Fruit fly (Drosophila melanogaster) whole organism, embryonic: ENCODE data around the gene CG45072.

Source experiments
- Antp ChIP-seq: fragments of 200-800 bp; sonication (Bioruptor generic); optimal IDR thresholded peaks from 3 replicates; lab custom pipeline; 2016; ENCODE audit warnings: missing biosample characterization, missing genetic modification characterization
- C15 ChIP-seq: fragments of 200-800 bp; sonication (Bioruptor generic); IDR thresholded peaks from 3 replicates; pipeline ENCODE4 v1.3.6; 2022; ENCODE audit warnings: missing biosample characterization, missing genetic modification characterization
- CG10462 ChIP-seq: fragments of 200-800 bp; sonication (Bioruptor generic); optimal IDR thresholded peaks from 2 replicates; lab custom pipeline; 2016; ENCODE audit warnings: missing biosample characterization, missing genetic modification characterization
- CG10565 ChIP-seq: fragments of 200-800 bp; sonication (Bioruptor generic); optimal IDR thresholded peaks from 3 replicates; lab custom pipeline; 2016; ENCODE audit warnings: missing biosample characterization, mild to moderate bottlenecking, missing genetic modification characterization
- CG10979 ChIP-seq: fragments of 200-800 bp; sonication (Bioruptor generic); optimal IDR thresholded peaks from 2 replicates; lab custom pipeline; 2018; ENCODE audit warnings: missing biosample characterization, mild to moderate bottlenecking, missing genetic modification characterization, moderate library complexity
- CG11398 ChIP-seq: fragments of 200-800 bp; sonication (Bioruptor generic); optimal IDR thresholded peaks from 2 replicates; lab custom pipeline; 2016; ENCODE audit warnings: missing biosample characterization, missing genetic modification characterization
- CG11560 ChIP-seq: fragments of 200-800 bp; sonication (Bioruptor generic); IDR thresholded peaks from 3 replicates; pipeline ENCODE4 v1.3.6; 2022; ENCODE audit warnings: missing biosample characterization, missing genetic modification characterization
- CG12236 ChIP-seq: fragments of 200-800 bp; sonication (Bioruptor generic); optimal IDR thresholded peaks from 2 replicates; lab custom pipeline; 2016; ENCODE audit warnings: missing biosample characterization, missing genetic modification characterization
- CG12744 ChIP-seq: fragments of 200-800 bp; sonication (Bioruptor generic); optimal IDR thresholded peaks from 2 replicates; lab custom pipeline; 2016; ENCODE audit warnings: missing biosample characterization, missing genetic modification characterization
- CG13624 ChIP-seq: fragments of 200-800 bp; sonication (Bioruptor generic); optimal IDR thresholded peaks from 2 replicates; lab custom pipeline; 2016; ENCODE audit warnings: missing biosample characterization, missing genetic modification characterization
- CG14860 ChIP-seq: fragments of 200-800 bp; sonication (Bioruptor generic); IDR thresholded peaks from 3 replicates; pipeline ENCODE4 v1.3.6; 2022; ENCODE audit warnings: missing biosample characterization, missing genetic modification characterization; ENCODE audit not compliant: partially characterized antibody
- CG1602 ChIP-seq: fragments of 200-800 bp; sonication (Bioruptor generic); optimal IDR thresholded peaks from 3 replicates; lab custom pipeline; 2016; ENCODE audit warnings: missing biosample characterization, missing genetic modification characterization
- CG17361 ChIP-seq: fragments of 200-800 bp; sonication (Bioruptor generic); IDR thresholded peaks from 3 replicates; pipeline ENCODE4 v1.3.6; 2022; ENCODE audit warnings: missing biosample characterization, missing genetic modification characterization
- CG17385 ChIP-seq: fragments of 200-800 bp; sonication (Bioruptor generic); optimal IDR thresholded peaks from 3 replicates; lab custom pipeline; 2018; ENCODE audit warnings: missing biosample characterization, mild to moderate bottlenecking, missing genetic modification characterization
- CG17802 ChIP-seq: fragments of 200-800 bp; sonication (Bioruptor generic); optimal IDR thresholded peaks from 2 replicates; lab custom pipeline; 2018; ENCODE audit warnings: missing biosample characterization, mild to moderate bottlenecking, missing genetic modification characterization, moderate library complexity
- CG1832 ChIP-seq: fragments of 200-800 bp; sonication (Bioruptor generic); optimal IDR thresholded peaks from 2 replicates; lab custom pipeline; 2017; ENCODE audit warnings: missing biosample characterization, mild to moderate bottlenecking, missing genetic modification characterization, inconsistent platforms
- CG31388 ChIP-seq: fragments of 200-800 bp; sonication (Bioruptor generic); optimal IDR thresholded peaks from 2 replicates; lab custom pipeline; 2016; ENCODE audit warnings: missing biosample characterization, missing genetic modification characterization
- CG3163 ChIP-seq: fragments of 200-800 bp; sonication (Bioruptor generic); optimal IDR thresholded peaks from 3 replicates; lab custom pipeline; 2016; ENCODE audit warnings: missing biosample characterization, missing genetic modification characterization
- CG4617 ChIP-seq: fragments of 200-800 bp; sonication (Bioruptor generic); optimal IDR thresholded peaks from 3 replicates; lab custom pipeline; 2016; ENCODE audit warnings: missing biosample characterization, missing genetic modification characterization, borderline replicate concordance
- CG4707 ChIP-seq: fragments of 200-800 bp; sonication (Bioruptor generic); optimal IDR thresholded peaks from 2 replicates; lab custom pipeline; 2018; ENCODE audit warnings: missing biosample characterization, mild to moderate bottlenecking, missing genetic modification characterization, moderate library complexity
- CG4730 ChIP-seq: fragments of 200-800 bp; sonication (Bioruptor generic); IDR thresholded peaks from 2 replicates; pipeline ENCODE4 v1.3.6; 2022; ENCODE audit warnings: missing biosample characterization, missing genetic modification characterization
- CG4854 ChIP-seq: fragments of 200-800 bp; sonication (Bioruptor generic); optimal IDR thresholded peaks from 2 replicates; lab custom pipeline; 2016; ENCODE audit warnings: missing biosample characterization, missing genetic modification characterization, inconsistent platforms
- CG7357 ChIP-seq: fragments of 200-800 bp; sonication (Bioruptor generic); IDR thresholded peaks from 3 replicates; pipeline ENCODE4 v1.3.6; 2022; ENCODE audit warnings: missing biosample characterization, missing genetic modification characterization
- CG8089 ChIP-seq: fragments of 200-800 bp; sonication (Bioruptor generic); optimal IDR thresholded peaks from 3 replicates; lab custom pipeline; 2016; ENCODE audit warnings: missing biosample characterization, missing genetic modification characterization
- CG8359 ChIP-seq: fragments of 200-800 bp; sonication (Bioruptor generic); optimal IDR thresholded peaks from 2 replicates; lab custom pipeline; 2017; ENCODE audit warnings: missing biosample characterization, mild to moderate bottlenecking, missing genetic modification characterization, borderline replicate concordance
- CrebB ChIP-seq: fragments of 200-800 bp; sonication (Bioruptor generic); optimal IDR thresholded peaks from 3 replicates; lab custom pipeline; 2018; ENCODE audit warnings: missing biosample characterization, mild to moderate bottlenecking, missing genetic modification characterization
- Fer1 ChIP-seq: fragments of 200-800 bp; sonication (Bioruptor generic); optimal IDR thresholded peaks from 2 replicates; lab custom pipeline; 2017; ENCODE audit warnings: missing biosample characterization, mild to moderate bottlenecking, missing genetic modification characterization
- Gug ChIP-seq: fragments of 200-800 bp; sonication (Bioruptor generic); IDR thresholded peaks from 4 replicates; pipeline ENCODE4 v1.3.6; 2022; ENCODE audit warnings: missing biosample characterization, missing genetic modification characterization
- HmgZ ChIP-seq: fragments of 200-800 bp; sonication (Bioruptor generic); optimal IDR thresholded peaks from 2 replicates; lab custom pipeline; 2018; ENCODE audit warnings: missing biosample characterization, mild to moderate bottlenecking, missing genetic modification characterization
- NC2α ChIP-seq: fragments of 200-800 bp; sonication (Bioruptor generic); optimal IDR thresholded peaks from 2 replicates; lab custom pipeline; 2016; ENCODE audit warnings: missing biosample characterization, missing genetic modification characterization
- TFAM ChIP-seq: fragments of 200-800 bp; sonication (Bioruptor generic); optimal IDR thresholded peaks from 2 replicates; lab custom pipeline; 2017; ENCODE audit warnings: missing biosample characterization, missing genetic modification characterization, inconsistent platforms
- ab ChIP-seq: fragments of 200-800 bp; sonication (Bioruptor generic); optimal IDR thresholded peaks from 2 replicates; lab custom pipeline; 2016; ENCODE audit warnings: missing biosample characterization, missing genetic modification characterization
- aop ChIP-seq: fragments of 200-800 bp; sonication (Bioruptor generic); IDR thresholded peaks from 2 replicates; pipeline ENCODE4 v1.3.6; 2022; ENCODE audit warnings: missing biosample characterization, missing genetic modification characterization
- bsh ChIP-seq, 2 experiments: fragments of 200-800 bp; sonication (Bioruptor generic); optimal IDR thresholded peaks; 2 replicates each; lab custom pipeline; 2017 to 2018; ENCODE audit warnings: mild to moderate bottlenecking in 2 of 2, missing biosample characterization in 2 of 2, missing genetic modification characterization in 2 of 2, moderate library complexity in 1 of 2
- cato ChIP-seq: fragments of 200-800 bp; sonication (Bioruptor generic); optimal IDR thresholded peaks from 2 replicates; lab custom pipeline; 2016; ENCODE audit warnings: missing biosample characterization, missing genetic modification characterization, borderline replicate concordance
- chn ChIP-seq: fragments of 200-800 bp; sonication (Bioruptor generic); optimal IDR thresholded peaks from 2 replicates; lab custom pipeline; 2016; ENCODE audit warnings: missing biosample characterization, missing genetic modification characterization
- dm ChIP-seq: fragments of 200-800 bp; sonication (Bioruptor generic); optimal IDR thresholded peaks from 3 replicates; lab custom pipeline; 2016; ENCODE audit warnings: missing biosample characterization, missing genetic modification characterization
- esg ChIP-seq: fragments of 200-800 bp; sonication (Bioruptor generic); conservative IDR thresholded peaks from 2 replicates; pipeline ENCODE4 v1.3.6; 2022; ENCODE audit warnings: missing biosample characterization, missing genetic modification characterization
- eyg ChIP-seq: fragments of 200-800 bp; sonication (Bioruptor generic); optimal IDR thresholded peaks from 3 replicates; lab custom pipeline; 2016; ENCODE audit warnings: missing biosample characterization, missing genetic modification characterization
- ftz-f1 ChIP-seq: fragments of 200-800 bp; sonication (Bioruptor generic); optimal IDR thresholded peaks from 2 replicates; lab custom pipeline; 2016; ENCODE audit warnings: missing biosample characterization, missing genetic modification characterization
- nmo ChIP-seq: fragments of 200-800 bp; sonication (Bioruptor generic); optimal IDR thresholded peaks from 2 replicates; lab custom pipeline; 2018; ENCODE audit warnings: missing biosample characterization, mild to moderate bottlenecking, missing genetic modification characterization, moderate library complexity
- oc ChIP-seq: fragments of 200-800 bp; sonication (Bioruptor generic); optimal IDR thresholded peaks from 2 replicates; lab custom pipeline; 2018; ENCODE audit warnings: missing biosample characterization, mild to moderate bottlenecking, missing genetic modification characterization, moderate library complexity
- otp ChIP-seq: fragments of 200-800 bp; sonication (Bioruptor generic); IDR thresholded peaks from 3 replicates; pipeline ENCODE4, ENCODE4 v1.3.6; 2022; ENCODE audit warnings: missing biosample characterization, missing genetic modification characterization
- pnt ChIP-seq: fragments of 200-800 bp; sonication (Bioruptor generic); optimal IDR thresholded peaks from 3 replicates; lab custom pipeline; 2016; ENCODE audit warnings: missing biosample characterization, missing genetic modification characterization
- slou ChIP-seq: fragments of 200-800 bp; sonication (Bioruptor generic); optimal IDR thresholded peaks from 3 replicates; lab custom pipeline; 2016; ENCODE audit warnings: missing biosample characterization, missing genetic modification characterization
- sna ChIP-seq: fragments of 200-800 bp; sonication (Bioruptor generic); IDR thresholded peaks from 2 replicates; pipeline ENCODE4 v1.3.6; 2022; ENCODE audit warnings: missing biosample characterization, missing genetic modification characterization; ENCODE audit not compliant: partially characterized antibody
- sr ChIP-seq: fragments of 200-800 bp; sonication (Bioruptor generic); IDR thresholded peaks from 3 replicates; pipeline ENCODE4 v1.3.6; 2022; ENCODE audit warnings: missing biosample characterization, missing genetic modification characterization
- vnd ChIP-seq: fragments of 200-800 bp; sonication (Bioruptor generic); IDR thresholded peaks from 3 replicates; pipeline ENCODE4 v1.3.6; 2022; ENCODE audit warnings: missing biosample characterization, missing genetic modification characterization; ENCODE audit not compliant: partially characterized antibody
- zfh1 ChIP-seq: fragments of 200-800 bp; sonication (Bioruptor generic); IDR thresholded peaks from 3 replicates; pipeline ENCODE4 v1.3.6; 2022; ENCODE audit warnings: missing biosample characterization, missing genetic modification characterization

CG45072 gene

dm6 chr3R:30170671-30171667, 47.9 kb upstream of the CG45072 start, which contains the start of gene Rsod (continued):
- no peak for TF ChIP-seq ab (GFP tag; lab: Kevin White, UChicago)
- TF ChIP-seq chn: no peak
- TF ChIP-seq CG11398 (GFP tag; lab: Kevin White, UChicago): no peak
- no peak for TF ChIP-seq CG4707 (GFP tag; lab: Kevin White, UChicago)
- peak; percentile 83 for TF ChIP-seq zfh1 (GFP tag; lab: Robert Waterston, UW)
- TF ChIP-seq CG4617 (GFP tag; lab: Kevin White, UChicago): no peak
- TF ChIP-seq CG7357 (GFP tag; lab: Robert Waterston, UW): peak; percentile 56
- TF ChIP-seq slou (GFP tag; lab: Kevin White, UChicago): no peak
- TF ChIP-seq aop (GFP tag; lab: Robert Waterston, UW): peak; percentile 45; the same call in 1 of the 2 replicates
- TF ChIP-seq CG4730: peak; percentile 76
- peak; percentile 55 for TF ChIP-seq CG17361 (GFP tag; lab: Robert Waterston, UW)
- TF ChIP-seq CG10979 (tag; lab: Kevin White, UChicago): peak; percentile 68
- peak; percentile 46 for TF ChIP-seq CG1602 (GFP tag; lab: Kevin White, UChicago)
- no peak for TF ChIP-seq CG10565 (GFP tag; lab: Kevin White, UChicago)
- no peak for TF ChIP-seq TFAM (GFP tag; lab: Kevin White, UChicago)
- TF ChIP-seq CG12236 (GFP tag; lab: Kevin White, UChicago): no peak
- TF ChIP-seq esg (GFP tag; lab: Robert Waterston, UW): peak; percentile 74
- TF ChIP-seq eyg (GFP tag; lab: Kevin White, UChicago): no peak
- peak; percentile 65 for TF ChIP-seq oc (tag; lab: Kevin White, UChicago)
- peak; percentile 28 for TF ChIP-seq pnt (GFP tag; lab: Kevin White, UChicago)
- TF ChIP-seq CG12744 (GFP tag; lab: Kevin White, UChicago): no peak
- peak; percentile 25 for TF ChIP-seq CG8359 (GFP tag; lab: Kevin White, UChicago)
- TF ChIP-seq otp: peak; percentile 84
- TF ChIP-seq CG31388 (GFP tag; lab: Kevin White, UChicago): no peak
- no peak for TF ChIP-seq CG4854 (GFP tag; lab: Kevin White, UChicago)
- peak; percentile 37 for TF ChIP-seq ftz-f1 (GFP tag; lab: Kevin White, UChicago)
- no peak; the same call in 2 of the 3 replicates for TF ChIP-seq CG11560
- peak; percentile 14; the same call in 1 of the 3 replicates for TF ChIP-seq sr
- TF ChIP-seq dm (GFP tag; lab: Kevin White, UChicago): no peak
- no peak for TF ChIP-seq sna (GFP tag; lab: Robert Waterston, UW)
- peak; percentile 55 for TF ChIP-seq nmo (GFP tag; lab: Kevin White, UChicago)
- TF ChIP-seq cato: peak; percentile 13
- TF ChIP-seq CG10462: no peak
- TF ChIP-seq C15 (GFP tag; lab: Robert Waterston, UW): no peak
- peak; percentile 38 for TF ChIP-seq CG17802 (tag; lab: Kevin White, UChicago)
- no peak for TF ChIP-seq HmgZ (tag; lab: Kevin White, UChicago)
- peak; percentile 53 to 79 for TF ChIP-seq bsh (GFP tag; optimal IDR thresholded peaks at IDR 0.05; lab: Kevin White, UChicago)
- TF ChIP-seq CG1832: no peak
- no peak for TF ChIP-seq CG8089 (GFP tag; lab: Kevin White, UChicago)
- TF ChIP-seq CrebB: no peak
- no peak for TF ChIP-seq Antp
- TF ChIP-seq Gug (GFP tag; lab: Robert Waterston, UW): peak; percentile 51; the same call in 2 of the 4 replicates
- no peak for TF ChIP-seq Fer1 (GFP tag; lab: Kevin White, UChicago)
- TF ChIP-seq vnd: no peak
- TF ChIP-seq CG17385 (GFP tag; lab: Kevin White, UChicago): no peak
- no peak for TF ChIP-seq NC2α (GFP tag; lab: Kevin White, UChicago)
- TF ChIP-seq CG3163 (GFP tag; lab: Kevin White, UChicago): no peak
- TF ChIP-seq CG13624: no peak
- no peak for TF ChIP-seq CG14860 (GFP tag; lab: Robert Waterston, UW)
